Worm (Caenorhabditis elegans) whole organism, young adult: ENCODE data around the gene T07C4.3.

Experiments used
- F23B12.7 ChIP-seq: sonication (generic microtip); optimal IDR thresholded peaks from 2 replicates; lab custom pipeline; 2017; ENCODE audit warnings: missing genetic modification characterization, mild to moderate bottlenecking, missing compliant biosample characterization, antibody characterized with exemption, moderate library complexity; ENCODE audit not compliant: insufficient read depth
- Y53G8AR.9 ChIP-seq: fragments of 200-800 bp; sonication (Bioruptor generic); conservative IDR thresholded peaks from 2 replicates; pipeline ENCODE4 v1.3.6; 2022; ENCODE audit warnings: missing genetic modification reagents, missing genetic modification characterization, missing compliant biosample characterization
- attf-3 ChIP-seq: fragments of 200-800 bp; sonication (Bioruptor generic); conservative IDR thresholded peaks from 2 replicates; pipeline ENCODE4 v1.3.6; 2022; ENCODE audit warnings: missing genetic modification reagents, missing genetic modification characterization, missing compliant biosample characterization
- ceh-27 ChIP-seq: fragments of 200-800 bp; sonication (Bioruptor generic); optimal IDR thresholded peaks from 2 replicates; lab custom pipeline; 2018; ENCODE audit warnings: mild to moderate bottlenecking, missing genetic modification characterization, moderate library complexity, missing compliant biosample characterization
- hmg-1.2 ChIP-seq: fragments of 200-800 bp; sonication (Bioruptor generic); IDR thresholded peaks from 2 replicates; pipeline ENCODE4 v1.3.6; 2022; ENCODE audit warnings: missing genetic modification reagents, missing genetic modification characterization, missing compliant biosample characterization
- lag-1 ChIP-seq: fragments of 200-800 bp; sonication (Bioruptor generic); IDR thresholded peaks from 2 replicates; pipeline ENCODE4 v1.3.6; 2022; ENCODE audit warnings: missing genetic modification reagents, missing genetic modification characterization, missing compliant biosample characterization
- mxl-1 ChIP-seq: sonication (generic microtip); optimal IDR thresholded peaks from 2 replicates; lab custom pipeline; 2016; ENCODE audit warnings: missing genetic modification characterization, missing compliant biosample characterization
- nfya-1 ChIP-seq: sonication (generic microtip); optimal IDR thresholded peaks from 2 replicates; lab custom pipeline; 2017; ENCODE audit warnings: antibody characterized with exemption, missing compliant biosample characterization, missing genetic modification characterization, borderline replicate concordance; ENCODE audit not compliant: insufficient read depth
- sdz-38 ChIP-seq: sonication (generic microtip); optimal IDR thresholded peaks from 2 replicates; lab custom pipeline; 2016; ENCODE audit warnings: missing genotype, missing genetic modification characterization, missing compliant biosample characterization
- sea-2 ChIP-seq: fragments of 200-800 bp; sonication (Bioruptor generic); IDR thresholded peaks from 2 replicates; pipeline ENCODE4 v1.3.6; 2022; ENCODE audit warnings: missing genetic modification characterization, missing compliant biosample characterization
- tbp1 ChIP-seq: fragments of 200-800 bp; sonication (Bioruptor generic); optimal IDR thresholded peaks from 2 replicates; lab custom pipeline; 2018; ENCODE audit warnings: mild to moderate bottlenecking, missing genetic modification characterization, missing compliant biosample characterization
- ztf-6 ChIP-seq: fragments of 200-800 bp; sonication (Bioruptor generic); IDR thresholded peaks from 2 replicates; pipeline ENCODE4 v1.3.6; 2022; ENCODE audit warnings: missing genetic modification reagents, missing genetic modification characterization, missing compliant biosample characterization

DNA sequence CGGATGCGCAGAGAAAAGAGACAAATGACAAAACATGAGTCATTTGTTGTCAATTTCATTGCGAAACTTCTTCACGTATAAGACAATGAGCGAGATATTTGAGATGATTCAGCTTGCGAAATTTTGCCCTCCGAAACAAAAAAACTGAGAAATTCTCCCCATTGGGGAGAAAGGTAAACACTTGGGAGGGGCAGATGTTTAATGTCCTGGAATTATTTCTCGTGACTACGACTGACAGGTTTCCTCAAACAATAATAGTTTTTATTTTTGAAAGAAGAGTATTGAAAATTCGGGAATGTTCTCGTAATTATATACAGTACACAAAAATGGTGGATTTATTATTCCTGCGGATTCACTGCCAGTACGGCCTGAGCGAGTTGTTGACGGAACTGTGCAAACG, 20.7 kb upstream of the T07C4.3 start:
- TF ChIP-seq mxl-1 (tag; lab: Kevin White, UChicago) (no peak), ceh-27 (GFP tag; lab: Kevin White, UChicago) (no peak), F23B12.7 (tag; lab: Kevin White, UChicago) (no peak), lag-1 (no peak), tbp1 (no peak), Y53G8AR.9 (no peak), ztf-6 (GFP tag; lab: Robert Waterston, UW) (no peak), attf-3 (GFP tag; lab: Robert Waterston, UW) (no peak), sdz-38 (tag; lab: Kevin White, UChicago) (no peak), sea-2 (no peak), nfya-1 (no peak), hmg-1.2 (GFP tag; lab: Robert Waterston, UW) (no peak; the same call in 1 of the 2 replicates)
